Worm (Caenorhabditis elegans): ENCODE data around the gene C53D6.6.

ce11 chrIV:9040393-9040792, 7.9 kb upstream of the C53D6.6 start, which contains the start of gene Y73F4A.3:
- TF ChIP-seq tra-4 (tag; optimal IDR thresholded peaks at IDR 0.05) (no peak), pes-1 (GFP tag; IDR thresholded peaks at IDR 0.05) (no peak), ama-1 (optimal IDR thresholded peaks at IDR 0.05) (no peak), hmbx-1 (tag; optimal IDR thresholded peaks at IDR 0.05) (no peak)

Measured in whole organism, early embryonic.